Worm (Caenorhabditis elegans): ENCODE measurements around the gene T26C12.3.

ce11 chrIV:3300492-3300891 lies 27.3 kb upstream of the T26C12.3 start, which contains the start of gene W08E12.5:
- TF ChIP-seq irx-1 (tag; optimal IDR thresholded peaks at IDR 0.05) (no peak), egl-27 (tag; optimal IDR thresholded peaks at IDR 0.05) (no peak), sox-4 (tag; optimal IDR thresholded peaks at IDR 0.05) (no peak), ztf-11 (tag; optimal IDR thresholded peaks at IDR 0.05) (no peak), fkh-10 (GFP tag; optimal IDR thresholded peaks at IDR 0.05) (no peak), efl-1 (optimal IDR thresholded peaks at IDR 0.05) (no peak), efl-1 (GFP tag; optimal IDR thresholded peaks at IDR 0.05 in 1 of 2) (peak in 1 of 2 experiments; percentile 50), lin-39 (tag; optimal IDR thresholded peaks at IDR 0.05) (no peak), unc-62 (GFP tag; optimal IDR thresholded peaks at IDR 0.05) (no peak), pag-3 (tag; optimal IDR thresholded peaks at IDR 0.05; ENCODE audit: borderline replicate concordance, insufficient read depth) (no peak)
